Fruit fly (Drosophila melanogaster) whole organism, larva: ENCODE results near the gene Sras.
A peak's percentile ranks its signal among the peaks of the same experiment; 100 is the strongest.

Source experiments
- noc ChIP-seq: fragments of 200-800 bp; sonication (Bioruptor generic); optimal IDR thresholded peaks from 3 replicates; lab custom pipeline; 2019; ENCODE audit warnings: missing biosample characterization, mild to moderate bottlenecking, missing genetic modification characterization, moderate library complexity

The Sras gene

DNA sequence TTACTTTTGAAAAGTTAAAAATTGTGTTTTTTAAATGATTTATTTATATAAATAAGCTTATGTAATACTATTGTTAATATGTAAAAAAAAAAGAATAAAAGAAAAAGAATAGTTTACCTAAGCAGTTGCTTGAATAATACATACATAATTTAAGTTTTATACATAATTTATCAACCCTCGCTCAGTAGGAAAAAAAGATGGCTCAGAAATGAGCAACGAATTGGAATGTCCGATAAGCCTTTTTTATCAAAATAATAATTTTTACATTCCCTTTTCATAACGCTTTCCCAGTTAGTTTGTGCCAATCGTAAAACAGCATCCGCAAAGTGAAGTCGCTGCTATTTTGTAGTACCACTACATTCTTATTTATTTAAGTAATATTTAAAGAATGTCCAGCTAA is 40.9 kb downstream of the Sras start, which contains the start of gene mthl2:
Gene mthl2 (plus strand): TSS at position 301 of the 400 bp plus-strand sequence.
- TF ChIP-seq noc (tag; lab: Kevin White, UChicago) = no peak

DNA sequence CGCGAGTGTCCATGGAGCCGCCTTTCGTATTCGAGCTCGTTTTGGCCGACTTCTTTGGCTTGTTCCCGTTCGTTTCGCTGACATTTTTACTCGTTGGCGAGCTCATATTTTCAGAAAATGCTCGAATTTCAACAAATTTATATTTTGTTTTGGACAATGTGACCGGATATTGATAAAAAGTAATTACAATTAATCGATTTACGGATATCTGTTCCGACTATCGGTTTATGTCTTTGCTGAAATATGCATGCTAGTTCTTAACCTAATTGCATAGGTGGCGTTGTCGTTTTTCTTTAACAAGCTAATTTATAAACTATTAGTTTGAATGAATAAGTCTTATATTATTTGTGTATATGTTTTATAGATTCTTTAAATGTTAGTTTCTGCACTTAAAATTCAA is 44.6 kb downstream of the Sras start, which contains the start of gene Eaf6:
Gene Eaf6 (minus strand): TSS at position 173 of the 400 bp plus-strand sequence.
- no peak for TF ChIP-seq noc (tag; lab: Kevin White, UChicago)

DNA sequence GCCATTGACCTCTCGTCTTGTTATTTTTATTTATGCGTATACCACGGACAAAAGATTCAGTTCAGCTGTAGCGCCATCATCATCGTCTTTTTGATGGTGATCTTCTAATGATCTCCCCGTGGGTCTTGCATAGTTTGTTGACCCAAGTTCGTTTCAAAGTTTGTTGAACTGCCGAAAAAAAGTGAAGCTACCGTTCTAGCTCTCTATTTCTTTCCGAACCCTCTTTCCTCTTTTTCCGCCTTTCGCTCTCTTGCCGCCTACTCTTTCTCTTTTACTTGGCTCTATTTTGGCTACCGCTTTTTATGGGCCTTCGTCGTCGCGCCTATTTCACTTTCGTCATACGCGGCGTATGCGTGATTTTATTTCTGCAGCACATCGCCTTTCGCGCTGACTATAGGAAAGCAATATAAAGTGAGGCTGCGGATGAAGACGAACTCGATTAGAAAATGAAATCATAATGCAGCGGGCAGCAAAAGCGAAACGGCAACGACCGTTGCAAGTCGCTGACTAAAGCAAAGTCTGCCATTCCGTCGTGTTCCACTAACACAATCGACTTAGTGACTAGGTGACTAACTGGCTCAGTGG is 45.3 kb downstream of the Sras start:
- TF ChIP-seq noc (tag; lab: Kevin White, UChicago) = no peak

DNA sequence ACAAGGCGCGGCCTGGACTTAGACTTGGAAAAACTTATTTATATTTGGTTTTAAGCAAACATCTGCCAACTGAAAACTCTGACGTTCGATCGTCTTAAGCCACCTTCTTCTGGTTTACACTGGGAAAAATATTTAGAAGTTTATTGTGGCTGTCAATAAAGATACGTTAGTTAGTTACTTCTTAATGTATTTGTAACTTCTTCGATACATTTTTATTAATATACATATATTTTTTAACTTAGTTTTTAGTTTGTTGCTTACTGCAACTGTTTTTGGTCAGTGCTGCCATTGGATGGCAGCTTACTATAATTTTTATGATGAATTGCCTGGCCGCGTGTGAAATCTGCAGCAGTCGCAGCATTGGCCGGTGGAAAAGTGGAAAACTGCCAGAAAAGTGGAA is 45.9 kb downstream of the Sras start:
- no peak for TF ChIP-seq noc (tag; lab: Kevin White, UChicago)

- no peak for TF ChIP-seq noc (tag; lab: Kevin White, UChicago)
Measured at dm6 chr3L:5610582-5610981, 47.0 kb downstream of the Sras start.

DNA sequence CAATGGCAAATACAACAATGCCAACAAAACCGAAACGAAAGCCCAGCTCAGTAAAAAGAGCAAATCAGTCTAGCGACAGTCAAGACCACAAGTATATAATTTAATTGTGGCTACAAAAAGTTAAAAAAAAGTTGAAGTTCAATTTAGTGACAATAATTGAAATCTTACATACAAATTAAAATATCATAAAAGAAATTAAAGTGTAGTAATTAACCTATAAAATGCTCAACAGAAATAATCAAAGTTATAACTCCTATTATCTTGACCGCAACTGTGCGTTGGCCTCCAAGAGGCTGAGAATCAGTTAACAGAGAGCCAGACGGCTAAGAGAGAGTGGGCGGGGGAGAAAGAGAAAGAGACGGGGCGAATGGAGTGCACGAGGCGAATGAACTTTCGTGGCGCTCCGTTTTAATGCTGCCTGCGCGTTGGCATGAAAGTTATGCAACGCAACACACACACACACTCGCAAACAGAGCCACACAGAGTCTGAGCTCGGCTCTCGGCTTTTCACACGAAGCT is 48.2 kb downstream of the Sras start:
- peak; percentile 76 for TF ChIP-seq noc (tag; lab: Kevin White, UChicago)
